Worm (Caenorhabditis elegans) whole organism, L4/young adult: ENCODE data around the gene ZK250.14.

Experiments
- dao-5 ChIP-seq: sonication (generic microtip); optimal IDR thresholded peaks from 2 replicates; lab custom pipeline; 2016; ENCODE audit warnings: missing genotype, missing genetic modification characterization, moderate library complexity, missing compliant biosample characterization
- him-1 ChIP-seq: sonication (generic microtip); optimal IDR thresholded peaks from 2 replicates; lab custom pipeline; 2016; ENCODE audit warnings: missing genotype, missing genetic modification reagents, missing genetic modification characterization, missing compliant biosample characterization

DNA sequence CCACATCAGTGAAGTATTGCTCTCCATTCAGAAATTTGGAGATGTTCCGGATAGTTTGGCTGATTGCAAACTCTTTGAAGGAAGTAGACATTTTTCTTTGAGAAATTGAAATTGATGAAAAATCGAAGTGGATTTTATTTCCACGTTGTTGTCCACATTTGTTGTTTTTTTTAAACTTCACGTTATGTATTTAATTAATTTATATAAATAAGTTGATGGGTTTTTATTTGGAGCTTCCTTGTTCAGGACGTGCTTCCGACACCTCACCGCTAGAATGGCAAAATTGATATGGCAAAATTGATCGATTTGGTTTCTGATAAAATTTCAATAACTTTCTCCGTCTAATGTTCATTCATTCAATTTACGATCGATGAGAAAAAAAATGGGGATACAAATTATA, 1.4 kb upstream of the ZK250.14 start, which contains the start of gene math-48:
- no peak for TF ChIP-seq him-1 (tag; lab: Kevin White, UChicago)
- TF ChIP-seq dao-5 (tag; lab: Kevin White, UChicago): no peak
